Worm (Caenorhabditis elegans) whole organism, young adult: ENCODE data around the gene chil-5.

Source experiments
- B0035.1 ChIP-seq: sonication (generic microtip); optimal IDR thresholded peaks from 2 replicates; lab custom pipeline; 2016; ENCODE audit warnings: missing genetic modification characterization, mild to moderate bottlenecking, missing compliant biosample characterization, missing genotype, missing genetic modification reagents
- C06A6.2 ChIP-seq: fragments of 200-800 bp; sonication (Bioruptor generic); conservative IDR thresholded peaks from 2 replicates; pipeline ENCODE4 v1.3.6; 2022; ENCODE audit warnings: missing genetic modification characterization, missing compliant biosample characterization
- F23B12.7 ChIP-seq: sonication (generic microtip); optimal IDR thresholded peaks from 2 replicates; lab custom pipeline; 2017; ENCODE audit warnings: missing genetic modification characterization, mild to moderate bottlenecking, missing compliant biosample characterization, antibody characterized with exemption, moderate library complexity; ENCODE audit not compliant: insufficient read depth
- F39B2.1 ChIP-seq: fragments of 200-800 bp; sonication (Bioruptor generic); IDR thresholded peaks from 2 replicates; pipeline ENCODE4 v1.3.6; 2022; ENCODE audit warnings: missing genetic modification reagents, missing genetic modification characterization, missing compliant biosample characterization
- K12H6.12 ChIP-seq: fragments of 200-800 bp; sonication (Bioruptor generic); optimal IDR thresholded peaks from 2 replicates; lab custom pipeline; 2018; ENCODE audit warnings: mild to moderate bottlenecking, missing genetic modification characterization, missing compliant biosample characterization
- Y53F4B.3 ChIP-seq: fragments of 200-800 bp; sonication (Bioruptor generic); IDR thresholded peaks from 2 replicates; pipeline ENCODE4 v1.3.6; 2022; ENCODE audit warnings: missing genetic modification reagents, missing genetic modification characterization, missing compliant biosample characterization
- Y67H2A.10 ChIP-seq: fragments of 200-800 bp; sonication (Bioruptor generic); conservative IDR thresholded peaks from 2 replicates; pipeline ENCODE4 v1.3.6; 2022; ENCODE audit warnings: missing genetic modification reagents, missing genetic modification characterization, missing compliant biosample characterization
- Y79H2A.3 ChIP-seq: fragments of 200-800 bp; sonication (Bioruptor generic); conservative IDR thresholded peaks from 2 replicates; pipeline ENCODE4 v1.3.6; 2022; ENCODE audit warnings: missing genetic modification reagents, missing genetic modification characterization, missing compliant biosample characterization
- aptf-3 ChIP-seq: fragments of 200-800 bp; sonication (Bioruptor generic); IDR thresholded peaks from 2 replicates; pipeline ENCODE4 v1.3.6; 2022; ENCODE audit warnings: missing genetic modification characterization, missing compliant biosample characterization
- bed-1 ChIP-seq: fragments of 200-800 bp; sonication (Bioruptor generic); IDR thresholded peaks from 2 replicates; pipeline ENCODE4 v1.3.6; 2022; ENCODE audit warnings: missing genetic modification reagents, missing genetic modification characterization, missing compliant biosample characterization
- cebp-1 ChIP-seq, 2 experiments: fragments of 200-800 bp in 1 of 2; sonication (Bioruptor generic) in 1 of 2; sonication (generic microtip) in 1 of 2; IDR thresholded peaks in 1 of 2; optimal IDR thresholded peaks in 1 of 2; 2 replicates each; pipeline versions ENCODE4 v1.3.6 to Lab custom; 2017 to 2022; ENCODE audit warnings: missing compliant biosample characterization in 2 of 2, missing genetic modification characterization in 2 of 2, mild to moderate bottlenecking in 1 of 2, missing genetic modification reagents in 1 of 2, moderate library complexity in 1 of 2
- ceh-58 ChIP-seq: fragments of 200-800 bp; sonication (Bioruptor generic); IDR thresholded peaks from 2 replicates; pipeline ENCODE4 v1.3.6; 2022; ENCODE audit warnings: missing genetic modification characterization, missing compliant biosample characterization
- die-1 ChIP-seq: sonication (generic microtip); optimal IDR thresholded peaks from 2 replicates; lab custom pipeline; 2016; ENCODE audit warnings: missing genotype, mild to moderate bottlenecking, missing genetic modification characterization, missing compliant biosample characterization
- egl-18 ChIP-seq: fragments of 200-800 bp; sonication (Bioruptor generic); IDR thresholded peaks from 2 replicates; pipeline ENCODE4 v1.3.6; 2022; ENCODE audit warnings: missing genetic modification reagents, missing genetic modification characterization, missing compliant biosample characterization
- egrh-3 ChIP-seq: fragments of 200-800 bp; sonication (Bioruptor generic); IDR thresholded peaks from 2 replicates; pipeline ENCODE4 v1.3.6; 2022; ENCODE audit warnings: missing genetic modification reagents, missing genetic modification characterization, missing compliant biosample characterization
- ekl-4 ChIP-seq: fragments of 200-800 bp; sonication (Bioruptor generic); IDR thresholded peaks from 2 replicates; pipeline ENCODE4 v1.3.6; 2022; ENCODE audit warnings: missing genetic modification reagents, missing genetic modification characterization, missing compliant biosample characterization
- hmg-1.2 ChIP-seq: fragments of 200-800 bp; sonication (Bioruptor generic); IDR thresholded peaks from 2 replicates; pipeline ENCODE4 v1.3.6; 2022; ENCODE audit warnings: missing genetic modification reagents, missing genetic modification characterization, missing compliant biosample characterization
- hrde-1 ChIP-seq: sonication (generic microtip); optimal IDR thresholded peaks from 2 replicates; lab custom pipeline; 2016; ENCODE audit warnings: missing genetic modification characterization, mild to moderate bottlenecking, missing compliant biosample characterization, moderate library complexity, missing genotype, missing genetic modification reagents, borderline replicate concordance
- hsf-1 ChIP-seq: fragments of 200-800 bp; sonication (Bioruptor generic); IDR thresholded peaks from 2 replicates; pipeline ENCODE4 v1.3.6; 2022; ENCODE audit warnings: missing genetic modification reagents, missing genetic modification characterization, missing compliant biosample characterization
- lag-1 ChIP-seq: fragments of 200-800 bp; sonication (Bioruptor generic); IDR thresholded peaks from 2 replicates; pipeline ENCODE4 v1.3.6; 2022; ENCODE audit warnings: missing genetic modification reagents, missing genetic modification characterization, missing compliant biosample characterization
- let-607 ChIP-seq, 2 experiments: fragments of 200-800 bp in 1 of 2; sonication (Bioruptor generic) in 1 of 2; sonication (generic microtip) in 1 of 2; optimal IDR thresholded peaks; 2 replicates each; lab custom pipeline; 2016 to 2018; ENCODE audit warnings: mild to moderate bottlenecking in 2 of 2, missing compliant biosample characterization in 2 of 2, missing genetic modification characterization in 2 of 2, moderate library complexity in 2 of 2, missing genotype in 1 of 2
- lsl-1 ChIP-seq: fragments of 200-800 bp; sonication (Bioruptor generic); optimal IDR thresholded peaks from 2 replicates; lab custom pipeline; 2018; ENCODE audit warnings: mild to moderate bottlenecking, missing genetic modification characterization, moderate library complexity, missing compliant biosample characterization
- madf-10 ChIP-seq: sonication (generic microtip); optimal IDR thresholded peaks from 2 replicates; lab custom pipeline; 2016; ENCODE audit warnings: mild to moderate bottlenecking, missing genetic modification characterization, missing compliant biosample characterization
- nfya-2 ChIP-seq: fragments of 200-800 bp; sonication (Bioruptor generic); IDR thresholded peaks from 2 replicates; pipeline ENCODE4 v1.3.6; 2022; ENCODE audit warnings: missing genetic modification reagents, missing genetic modification characterization, missing compliant biosample characterization
- nhr-120 ChIP-seq: fragments of 200-800 bp; sonication (Bioruptor generic); IDR thresholded peaks from 2 replicates; pipeline ENCODE4 v1.3.6; 2022; ENCODE audit warnings: missing genetic modification characterization, missing compliant biosample characterization
- pbrm-1 ChIP-seq: fragments of 200-800 bp; sonication (Bioruptor generic); IDR thresholded peaks from 2 replicates; pipeline ENCODE4 v1.3.6; 2022; ENCODE audit warnings: missing genetic modification reagents, missing genetic modification characterization, missing compliant biosample characterization
- sea-2 ChIP-seq: fragments of 200-800 bp; sonication (Bioruptor generic); IDR thresholded peaks from 2 replicates; pipeline ENCODE4 v1.3.6; 2022; ENCODE audit warnings: missing genetic modification characterization, missing compliant biosample characterization
- snpc-4 ChIP-seq, 5 experiments: fragments of 150-350 bp in 1 of 5; sonication (generic microtip) in 4 of 5; optimal IDR thresholded peaks; 2 replicates each; lab custom pipeline; 2014 to 2018; ENCODE audit warnings: missing genetic modification characterization in 5 of 5, missing biosample characterization in 3 of 5, antibody characterized with exemption in 2 of 5, mild to moderate bottlenecking in 2 of 5, missing compliant biosample characterization in 2 of 5, missing genotype in 2 of 5, moderate library complexity in 2 of 5, missing genetic modification reagents in 1 of 5
- tbx-9 ChIP-seq: sonication (generic microtip); optimal IDR thresholded peaks from 2 replicates; lab custom pipeline; 2016; ENCODE audit warnings: borderline replicate concordance, missing genetic modification characterization, inconsistent platforms, missing compliant biosample characterization
- unc-130 ChIP-seq: sonication (generic microtip); optimal IDR thresholded peaks from 2 replicates; lab custom pipeline; 2016; ENCODE audit warnings: missing genetic modification reagents, missing genetic modification characterization, missing compliant biosample characterization
- zim-3 ChIP-seq: sonication (generic microtip); optimal IDR thresholded peaks from 2 replicates; lab custom pipeline; 2017; ENCODE audit warnings: mild to moderate bottlenecking, missing genetic modification characterization, moderate library complexity, missing compliant biosample characterization
- ztf-18 ChIP-seq: sonication (generic microtip); optimal IDR thresholded peaks from 2 replicates; lab custom pipeline; 2016; ENCODE audit warnings: missing genotype, mild to moderate bottlenecking, missing genetic modification characterization, missing compliant biosample characterization
- ztf-28 ChIP-seq: fragments of 200-800 bp; sonication (Bioruptor generic); IDR thresholded peaks from 2 replicates; pipeline ENCODE4 v1.3.6; 2022; ENCODE audit warnings: missing genetic modification reagents, missing genetic modification characterization, missing compliant biosample characterization
- ztf-6 ChIP-seq: fragments of 200-800 bp; sonication (Bioruptor generic); IDR thresholded peaks from 2 replicates; pipeline ENCODE4 v1.3.6; 2022; ENCODE audit warnings: missing genetic modification reagents, missing genetic modification characterization, missing compliant biosample characterization

Gene chil-5

ce11 chrII:9859575-9859974 is at the start of gene chil-5:
Gene chil-5 (minus strand): TSS chrII:9859675.
- no peak for TF ChIP-seq egrh-3 (GFP tag; lab: Robert Waterston, UW)
- no peak for TF ChIP-seq lag-1 (GFP tag; lab: Robert Waterston, UW)
- no peak for TF ChIP-seq F39B2.1 (GFP tag; lab: Robert Waterston, UW)
- no peak for TF ChIP-seq ekl-4
- TF ChIP-seq B0035.1 (tag; lab: Kevin White, UChicago): no peak
- TF ChIP-seq madf-10 (tag; lab: Kevin White, UChicago): no peak
- no peak for TF ChIP-seq ceh-58 (GFP tag; lab: Robert Waterston, UW)
- TF ChIP-seq nfya-2 (GFP tag; lab: Robert Waterston, UW): no peak
- TF ChIP-seq pbrm-1 (GFP tag; lab: Robert Waterston, UW): no peak
- no peak for TF ChIP-seq egl-18 (GFP tag; lab: Robert Waterston, UW)
- TF ChIP-seq ztf-6: no peak
- TF ChIP-seq Y79H2A.3 (GFP tag; lab: Robert Waterston, UW): no peak
- no peak for TF ChIP-seq C06A6.2
- TF ChIP-seq ztf-18: no peak

ce11 chrII:9904459-9904858 is 45.0 kb upstream of the chil-5 start:
- TF ChIP-seq cebp-1 (GFP tag; IDR thresholded peaks at IDR 0.05; lab: Robert Waterston, UW): no peak
- TF ChIP-seq cebp-1 (tag; optimal IDR thresholded peaks at IDR 0.05; lab: Kevin White, UChicago): no peak

ce11 chrII:9900276-9900675 is 40.8 kb upstream of the chil-5 start, which contains the start of gene unc-4:
Gene unc-4 (minus strand): TSS chrII:9900376.
- TF ChIP-seq ztf-28 (GFP tag; lab: Robert Waterston, UW) (no peak), bed-1 (GFP tag; lab: Robert Waterston, UW) (no peak), F23B12.7 (tag; lab: Kevin White, UChicago) (no peak), tbx-9 (tag; lab: Kevin White, UChicago) (no peak), hsf-1 (GFP tag; lab: Robert Waterston, UW) (no peak)

- TF ChIP-seq pbrm-1 (GFP tag; lab: Robert Waterston, UW) (no peak), K12H6.12 (tag; lab: Kevin White, UChicago) (no peak), hrde-1 (tag; lab: Kevin White, UChicago) (no peak), Y67H2A.10 (GFP tag; lab: Robert Waterston, UW) (no peak), hmg-1.2 (GFP tag; lab: Robert Waterston, UW) (no peak), ztf-28 (GFP tag; lab: Robert Waterston, UW) (no peak), Y79H2A.3 (GFP tag; lab: Robert Waterston, UW) (no peak), die-1 (tag; lab: Kevin White, UChicago) (no peak), aptf-3 (no peak)
Measured at ce11 chrII:9898744-9899143, 39.3 kb upstream of the chil-5 start.

- TF ChIP-seq let-607 (tag; optimal IDR thresholded peaks at IDR 0.05; lab: Kevin White, UChicago) (no peak), bed-1 (GFP tag; lab: Robert Waterston, UW) (no peak), nhr-120 (GFP tag; lab: Robert Waterston, UW) (no peak), sea-2 (GFP tag; lab: Robert Waterston, UW) (no peak), zim-3 (tag; lab: Kevin White, UChicago) (no peak), lsl-1 (GFP tag; lab: Kevin White, UChicago) (no peak), Y53F4B.3 (GFP tag; lab: Robert Waterston, UW) (no peak), K12H6.12 (tag; lab: Kevin White, UChicago) (no peak), unc-130 (GFP tag; lab: Kevin White, UChicago) (no peak), snpc-4 (GFP tag; optimal IDR thresholded peaks at IDR 0.05; lab: Kevin White, UChicago) (no peak), snpc-4 (tag; optimal IDR thresholded peaks at IDR 0.05; lab: Kevin White, UChicago) (no peak)
Measured at ce11 chrII:9895173-9895572, 35.7 kb upstream of the chil-5 start.
